Worm (Caenorhabditis elegans): ENCODE results near the gene ZK742.6.

ce11 chrV:7822655-7823054 is 7.9 kb upstream of the ZK742.6 start:
- TF ChIP-seq ztf-4 (tag; optimal IDR thresholded peaks at IDR 0.05) (no peak), unc-39 (tag; optimal IDR thresholded peaks at IDR 0.05) (no peak), nhr-76 (tag; optimal IDR thresholded peaks at IDR 0.05) (no peak), nhr-25 (tag; optimal IDR thresholded peaks at IDR 0.05) (no peak), lin-39 (tag; optimal IDR thresholded peaks at IDR 0.05) (peak; percentile 22), aly-2 (tag; optimal IDR thresholded peaks at IDR 0.05) (no peak), skn-1 (tag; optimal IDR thresholded peaks at IDR 0.05) (no peak), egl-5 (tag; optimal IDR thresholded peaks at IDR 0.05) (no peak), fkh-10 (GFP tag; optimal IDR thresholded peaks at IDR 0.05) (no peak)
